Worm (Caenorhabditis elegans) whole organism, L4 larva: ENCODE data around the gene acr-2.
A peak's percentile ranks its signal among the peaks of the same experiment; 100 is the strongest.

Source experiments
- F10B5.3 ChIP-seq: sonication (generic microtip); optimal IDR thresholded peaks from 2 replicates; lab custom pipeline; 2016; ENCODE audit warnings: mild to moderate bottlenecking, missing genetic modification characterization, missing compliant biosample characterization
- T20F7.1 ChIP-seq: fragments of 200-800 bp; sonication (Bioruptor generic); optimal IDR thresholded peaks from 2 replicates; lab custom pipeline; 2018; ENCODE audit warnings: mild to moderate bottlenecking, missing genetic modification characterization, missing compliant biosample characterization
- Y105C5A.15 ChIP-seq: fragments of 200-800 bp; sonication (Bioruptor generic); IDR thresholded peaks from 2 replicates; pipeline ENCODE4 v1.3.6; 2022; ENCODE audit warnings: missing genetic modification characterization, missing compliant biosample characterization
- ZK546.5 ChIP-seq, 2 experiments: sonication (generic microtip); optimal IDR thresholded peaks; 2 replicates each; lab custom pipeline; 2017; ENCODE audit warnings: missing biosample characterization in 2 of 2, missing genetic modification characterization in 2 of 2
- aly-2 ChIP-seq: sonication (generic microtip); optimal IDR thresholded peaks from 2 replicates; lab custom pipeline; 2018; ENCODE audit warnings: missing biosample characterization, missing genetic modification characterization
- ama-1 ChIP-seq: fragments of 150-350 bp; optimal IDR thresholded peaks from 2 replicates; lab custom pipeline; 2014; ENCODE audit warnings: inconsistent platforms, mixed read lengths
- ceh-20 ChIP-seq: fragments of 200-800 bp; sonication (Bioruptor generic); IDR thresholded peaks from 2 replicates; pipeline ENCODE4 v1.3.6; 2022; ENCODE audit warnings: missing genetic modification reagents, missing genetic modification characterization, missing compliant biosample characterization
- cey-2 ChIP-seq: sonication (generic microtip); optimal IDR thresholded peaks from 3 replicates; lab custom pipeline; 2017; ENCODE audit warnings: missing genetic modification characterization, mild to moderate bottlenecking, missing compliant biosample characterization, antibody characterized with exemption, borderline replicate concordance; ENCODE audit not compliant: insufficient read depth
- daf-16 ChIP-seq, 3 experiments: sonication (generic microtip); optimal IDR thresholded peaks; 2 replicates each; lab custom pipeline; 2016 to 2017; ENCODE audit warnings: missing genetic modification characterization in 3 of 3, missing genetic modification reagents in 3 of 3, mild to moderate bottlenecking in 2 of 3, missing compliant biosample characterization in 2 of 3, missing biosample characterization in 1 of 3, moderate library complexity in 1 of 3
- dmd-6 ChIP-seq: fragments of 200-800 bp; sonication (Bioruptor generic); IDR thresholded peaks from 2 replicates; pipeline ENCODE4 v1.3.6; 2022; ENCODE audit warnings: missing genetic modification reagents, missing genetic modification characterization, missing compliant biosample characterization
- dmd-9 ChIP-seq: fragments of 200-800 bp; sonication (Bioruptor generic); IDR thresholded peaks from 2 replicates; pipeline ENCODE4 v1.3.6; 2022; ENCODE audit warnings: missing genetic modification reagents, missing genetic modification characterization, missing compliant biosample characterization
- duxl-1 ChIP-seq: sonication (generic microtip); optimal IDR thresholded peaks from 2 replicates; lab custom pipeline; 2016; ENCODE audit warnings: mild to moderate bottlenecking, missing genetic modification characterization, moderate library complexity, missing compliant biosample characterization; ENCODE audit not compliant: poor library complexity
- dve-1 ChIP-seq: sonication (generic microtip); optimal IDR thresholded peaks from 2 replicates; lab custom pipeline; 2017; ENCODE audit warnings: antibody characterized with exemption, mild to moderate bottlenecking, missing genetic modification characterization, missing compliant biosample characterization; ENCODE audit not compliant: insufficient read depth
- egl-43 ChIP-seq: fragments of 200-800 bp; sonication (Bioruptor generic); IDR thresholded peaks from 2 replicates; pipeline ENCODE4 v1.3.6; 2022; ENCODE audit warnings: missing genetic modification reagents, missing genetic modification characterization, missing compliant biosample characterization
- fos-1 ChIP-seq: fragments of 150-350 bp; optimal IDR thresholded peaks from 2 replicates; lab custom pipeline; 2014; ENCODE audit warnings: missing biosample characterization, missing genetic modification characterization
- gei-8 ChIP-seq: fragments of 200-800 bp; sonication (Bioruptor generic); optimal IDR thresholded peaks from 2 replicates; lab custom pipeline; 2018; ENCODE audit warnings: mild to moderate bottlenecking, missing genetic modification characterization, missing compliant biosample characterization
- hif-1 ChIP-seq, 2 experiments: sonication (generic microtip); optimal IDR thresholded peaks; 2 replicates each; lab custom pipeline; 2016 to 2017; ENCODE audit warnings: missing compliant biosample characterization in 2 of 2, missing genetic modification characterization in 2 of 2, missing genetic modification reagents in 2 of 2, missing genotype in 2 of 2, mild to moderate bottlenecking in 1 of 2
- hlh-11 ChIP-seq: fragments of 200-800 bp; sonication (Bioruptor generic); optimal IDR thresholded peaks from 2 replicates; lab custom pipeline; 2018; ENCODE audit warnings: mild to moderate bottlenecking, missing genetic modification characterization, missing compliant biosample characterization
- hlh-30 ChIP-seq: sonication (generic microtip); optimal IDR thresholded peaks from 2 replicates; lab custom pipeline; 2017; ENCODE audit warnings: antibody characterized with exemption, mild to moderate bottlenecking, missing genetic modification characterization, missing compliant biosample characterization; ENCODE audit not compliant: insufficient read depth
- hmg-1.1 ChIP-seq: fragments of 200-800 bp; sonication (Bioruptor generic); IDR thresholded peaks from 2 replicates; pipeline ENCODE4 v1.3.6; 2022; ENCODE audit warnings: missing genetic modification reagents, missing genetic modification characterization, missing compliant biosample characterization
- lim-7 ChIP-seq: fragments of 200-800 bp; sonication (Bioruptor generic); IDR thresholded peaks from 2 replicates; pipeline ENCODE4 v1.3.6; 2022; ENCODE audit warnings: missing genetic modification characterization, missing compliant biosample characterization
- lin-1 ChIP-seq: fragments of 200-800 bp; sonication (Bioruptor generic); IDR thresholded peaks from 2 replicates; pipeline ENCODE4 v1.3.6; 2022; ENCODE audit warnings: missing genetic modification reagents, missing genetic modification characterization, missing compliant biosample characterization
- lin-39 ChIP-seq: fragments of 150-350 bp; optimal IDR thresholded peaks from 2 replicates; lab custom pipeline; 2014; ENCODE audit warnings: missing biosample characterization, missing genetic modification reagents, missing genetic modification characterization
- lir-3 ChIP-seq: sonication (generic microtip); optimal IDR thresholded peaks from 2 replicates; lab custom pipeline; 2016; ENCODE audit warnings: mild to moderate bottlenecking, missing genetic modification characterization, missing compliant biosample characterization
- lsy-2 ChIP-seq, 2 experiments: fragments of 150-350 bp in 1 of 2; sonication (generic microtip) in 1 of 2; optimal IDR thresholded peaks; 2 replicates each; lab custom pipeline; 2014 to 2017; ENCODE audit warnings: missing biosample characterization in 2 of 2, missing genetic modification characterization in 2 of 2
- madf-9 ChIP-seq: fragments of 200-800 bp; sonication (Bioruptor generic); conservative IDR thresholded peaks from 2 replicates; pipeline ENCODE4 v1.3.6; 2022; ENCODE audit warnings: missing genetic modification reagents, missing genetic modification characterization, missing compliant biosample characterization
- mdl-1 ChIP-seq, 2 experiments: fragments of 150-350 bp in 1 of 2; sonication (generic microtip) in 1 of 2; optimal IDR thresholded peaks; 2 replicates each; lab custom pipeline; 2014 to 2017; ENCODE audit warnings: missing biosample characterization in 2 of 2, missing genetic modification characterization in 2 of 2
- mdt-29 ChIP-seq: fragments of 200-800 bp; sonication (Bioruptor generic); IDR thresholded peaks from 2 replicates; pipeline ENCODE4 v1.3.6; 2022; ENCODE audit warnings: missing genetic modification reagents, missing genetic modification characterization, missing compliant biosample characterization
- mes-2 ChIP-seq: sonication (generic microtip); optimal IDR thresholded peaks from 2 replicates; lab custom pipeline; 2016; ENCODE audit warnings: missing genotype, mild to moderate bottlenecking, missing genetic modification characterization, missing compliant biosample characterization; ENCODE audit not compliant: poor library complexity, severe bottlenecking
- mxl-2 ChIP-seq: fragments of 200-800 bp; sonication (Bioruptor generic); conservative IDR thresholded peaks from 2 replicates; pipeline ENCODE4 v1.3.6; 2022; ENCODE audit warnings: missing genetic modification reagents, missing genetic modification characterization, missing compliant biosample characterization
- nhr-102 ChIP-seq: sonication (generic microtip); optimal IDR thresholded peaks from 2 replicates; lab custom pipeline; 2016; ENCODE audit warnings: mild to moderate bottlenecking, missing genetic modification characterization, moderate library complexity, missing compliant biosample characterization
- nhr-28 ChIP-seq: fragments of 150-350 bp; optimal IDR thresholded peaks from 2 replicates; lab custom pipeline; 2014; ENCODE audit warnings: missing biosample characterization, missing genetic modification characterization
- nhr-42 ChIP-seq: fragments of 200-800 bp; sonication (Bioruptor generic); IDR thresholded peaks from 2 replicates; pipeline ENCODE4 v1.3.6; 2022; ENCODE audit warnings: missing genetic modification characterization, missing compliant biosample characterization
- nhr-48 ChIP-seq: sonication (generic microtip); optimal IDR thresholded peaks from 2 replicates; lab custom pipeline; 2016; ENCODE audit warnings: mild to moderate bottlenecking, missing genetic modification characterization, missing compliant biosample characterization
- nhr-77 ChIP-seq: fragments of 150-350 bp; optimal IDR thresholded peaks from 2 replicates; lab custom pipeline; 2014; ENCODE audit warnings: missing biosample characterization, missing genetic modification characterization
- php-3 ChIP-seq: fragments of 200-800 bp; sonication (Bioruptor generic); IDR thresholded peaks from 2 replicates; pipeline ENCODE4 v1.3.6; 2022; ENCODE audit warnings: missing genetic modification reagents, missing genetic modification characterization, missing compliant biosample characterization
- pqm-1 ChIP-seq: sonication (generic microtip); optimal IDR thresholded peaks from 2 replicates; lab custom pipeline; 2017; ENCODE audit warnings: missing biosample characterization, missing genetic modification characterization
- rbr-2 ChIP-seq: sonication (generic microtip); optimal IDR thresholded peaks from 2 replicates; lab custom pipeline; 2016; ENCODE audit warnings: missing genotype, missing genetic modification characterization, missing compliant biosample characterization
- zag-1 ChIP-seq: fragments of 150-350 bp; optimal IDR thresholded peaks from 2 replicates; lab custom pipeline; 2014; ENCODE audit warnings: missing biosample characterization, missing genetic modification characterization

The acr-2 gene

DNA sequence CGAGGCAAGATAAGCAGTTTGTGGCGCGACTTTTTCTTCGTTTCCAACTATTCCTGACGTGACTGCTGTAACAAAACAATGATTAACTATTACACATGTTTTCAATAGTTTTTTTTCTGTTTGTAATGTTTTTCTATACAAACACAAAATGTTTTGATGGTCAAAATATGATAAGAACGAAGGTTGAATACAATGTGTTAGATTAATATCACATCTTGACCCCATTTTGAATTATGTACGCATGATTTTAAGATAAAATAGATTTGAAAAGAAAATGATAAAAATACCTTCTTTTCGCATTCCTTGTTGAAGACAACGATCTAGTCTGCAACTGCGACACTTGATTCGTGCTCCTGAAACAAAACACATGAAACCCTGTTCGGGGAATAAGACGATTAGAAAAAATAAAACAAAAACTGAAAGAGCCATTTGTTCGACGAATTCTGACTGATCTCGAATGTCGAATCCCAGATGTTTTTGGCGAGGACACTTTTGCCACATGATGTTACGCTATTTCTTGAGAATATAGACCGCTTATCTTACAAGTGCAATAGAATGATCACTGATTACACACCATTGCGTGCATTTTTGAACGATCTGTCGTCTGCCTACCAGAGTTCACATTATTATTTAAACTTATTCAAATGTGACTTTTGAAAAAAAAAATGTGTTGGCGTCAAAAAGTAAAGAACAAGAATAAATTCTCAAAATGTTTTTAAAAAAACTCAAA, 37.1 kb upstream of the acr-2 start:
- TF ChIP-seq ama-1 (lab: Kevin White, UChicago) (no peak), cey-2 (no peak), mes-2 (tag; lab: Kevin White, UChicago) (no peak), aly-2 (tag; lab: Kevin White, UChicago) (no peak), gei-8 (GFP tag; lab: Kevin White, UChicago) (no peak), Y105C5A.15 (GFP tag; lab: Robert Waterston, UW) (no peak), lsy-2 (tag; optimal IDR thresholded peaks at IDR 0.05; lab: Kevin White, UChicago) (peak in 1 of 2 experiments; percentile 8), php-3 (GFP tag; lab: Robert Waterston, UW) (0 out of 2 replicates have a peak, but pooled peaks have one; percentile 28), hmg-1.1 (GFP tag; lab: Robert Waterston, UW) (no peak), rbr-2 (tag; lab: Kevin White, UChicago) (no peak), mdl-1 (tag; optimal IDR thresholded peaks at IDR 0.05; lab: Kevin White, UChicago) (peak in 1 of 2 experiments; percentile 36), nhr-102 (tag; lab: Kevin White, UChicago) (no peak), mxl-2 (GFP tag; lab: Robert Waterston, UW) (no peak), nhr-48 (peak; percentile 22), lim-7 (GFP tag; lab: Robert Waterston, UW) (no peak), hif-1 (tag; optimal IDR thresholded peaks at IDR 0.05; lab: Kevin White, UChicago) (peak in 1 of 2 experiments; percentile 68), dmd-9 (GFP tag; lab: Robert Waterston, UW) (no peak), hlh-11 (tag; lab: Kevin White, UChicago) (peak; percentile 81), dve-1 (peak; percentile 49), mdt-29 (GFP tag; lab: Robert Waterston, UW) (no peak), hlh-30 (tag; lab: Kevin White, UChicago) (peak; percentile 47), T20F7.1 (GFP tag; lab: Kevin White, UChicago) (no peak), ZK546.5 (tag; optimal IDR thresholded peaks at IDR 0.05; lab: Kevin White, UChicago) (no peak), F10B5.3 (tag; lab: Kevin White, UChicago) (no peak), nhr-42 (GFP tag; lab: Robert Waterston, UW) (no peak), fos-1 (tag; lab: Kevin White, UChicago) (no peak), madf-9 (GFP tag; lab: Robert Waterston, UW) (no peak), nhr-77 (no peak), duxl-1 (tag; lab: Kevin White, UChicago) (no peak), lin-39 (tag; lab: Kevin White, UChicago) (no peak), zag-1 (tag; lab: Kevin White, UChicago) (no peak), egl-43 (GFP tag; lab: Robert Waterston, UW) (no peak), dmd-6 (peak; percentile 68), nhr-28 (tag; lab: Kevin White, UChicago) (peak; percentile 75), daf-16 (GFP tag; optimal IDR thresholded peaks at IDR 0.05; lab: Kevin White, UChicago) (no peak), daf-16 (tag; optimal IDR thresholded peaks at IDR 0.05; lab: Kevin White, UChicago) (peak; percentile 49), pqm-1 (tag; lab: Kevin White, UChicago) (peak; percentile 38), lin-1 (GFP tag; lab: Robert Waterston, UW) (no peak), ceh-20 (GFP tag; lab: Robert Waterston, UW) (no peak), lir-3 (tag; lab: Kevin White, UChicago) (no peak)
